Fruit fly (Drosophila melanogaster): ENCODE results near the gene Mst84Da.

- TF ChIP-seq psq (optimal IDR thresholded peaks at IDR 0.05) (no peak), pan (optimal IDR thresholded peaks at IDR 0.05) (no peak), usp (GFP tag; optimal IDR thresholded peaks at IDR 0.05) (no peak)
Measured at dm6 chr3R:7391113-7391512, 25.5 kb downstream of the Mst84Da start, which contains the start of gene CG42650.

Measured in whole organism.